Worm (Caenorhabditis elegans) whole organism, mixed stage, embryonic: Measurements from ENCODE around the gene vha-17.

Experiments used
- ceh-39 ChIP-seq: fragments of 150-350 bp; optimal IDR thresholded peaks from 2 replicates; lab custom pipeline; 2014; ENCODE audit warnings: missing biosample characterization, missing genetic modification characterization
- elt-3 ChIP-seq: fragments of 150-350 bp; optimal IDR thresholded peaks from 2 replicates; lab custom pipeline; 2014; ENCODE audit warnings: missing biosample characterization, missing genetic modification characterization
- lsy-2 ChIP-seq: fragments of 150-350 bp; optimal IDR thresholded peaks from 2 replicates; lab custom pipeline; 2014; ENCODE audit warnings: missing biosample characterization, missing genetic modification characterization
- mls-2 ChIP-seq: sonication (generic microtip); optimal IDR thresholded peaks from 2 replicates; lab custom pipeline; 2016; ENCODE audit warnings: mild to moderate bottlenecking, missing genetic modification characterization, moderate library complexity, missing compliant biosample characterization
- nhr-237 ChIP-seq: fragments of 150-350 bp; optimal IDR thresholded peaks from 2 replicates; lab custom pipeline; 2014; ENCODE audit warnings: missing biosample characterization, missing genetic modification characterization
- snpc-4 ChIP-seq: fragments of 150-350 bp; optimal IDR thresholded peaks from 2 replicates; lab custom pipeline; 2014; ENCODE audit warnings: missing biosample characterization, missing genetic modification characterization
- unc-62 ChIP-seq: fragments of 150-350 bp; optimal IDR thresholded peaks from 2 replicates; lab custom pipeline; 2014; ENCODE audit warnings: missing biosample characterization, missing genetic modification reagents, missing genetic modification characterization

DNA sequence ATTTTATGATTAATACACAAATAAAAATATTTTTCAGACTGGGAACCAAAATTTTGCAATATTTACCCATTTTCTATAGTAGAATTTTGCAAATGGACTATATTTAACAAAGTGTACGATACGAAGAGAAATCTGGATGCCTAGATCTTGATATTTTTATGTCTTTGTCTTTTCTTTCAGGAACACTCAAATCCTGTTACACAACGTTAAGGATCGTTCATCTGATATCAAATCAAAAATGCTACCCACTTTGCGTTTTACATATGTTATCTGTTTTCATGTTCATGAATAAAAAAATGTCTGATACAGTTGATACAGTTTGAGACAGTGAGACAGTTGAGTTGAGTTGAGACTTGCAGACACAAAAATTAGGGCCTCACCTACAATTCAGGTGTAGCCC is 25.3 kb upstream of the vha-17 start, which contains the start of gene F49C12.1:
- TF ChIP-seq mls-2 (tag; lab: Kevin White, UChicago) (no peak), elt-3 (tag; lab: Kevin White, UChicago) (no peak), snpc-4 (tag; lab: Kevin White, UChicago) (no peak), lsy-2 (tag; lab: Kevin White, UChicago) (no peak), ceh-39 (tag; lab: Kevin White, UChicago) (no peak), unc-62 (GFP tag; lab: Kevin White, UChicago) (no peak), nhr-237 (tag; lab: Kevin White, UChicago) (no peak)
